Fruit fly (Drosophila melanogaster): ENCODE data around the gene CG14561.

DNA sequence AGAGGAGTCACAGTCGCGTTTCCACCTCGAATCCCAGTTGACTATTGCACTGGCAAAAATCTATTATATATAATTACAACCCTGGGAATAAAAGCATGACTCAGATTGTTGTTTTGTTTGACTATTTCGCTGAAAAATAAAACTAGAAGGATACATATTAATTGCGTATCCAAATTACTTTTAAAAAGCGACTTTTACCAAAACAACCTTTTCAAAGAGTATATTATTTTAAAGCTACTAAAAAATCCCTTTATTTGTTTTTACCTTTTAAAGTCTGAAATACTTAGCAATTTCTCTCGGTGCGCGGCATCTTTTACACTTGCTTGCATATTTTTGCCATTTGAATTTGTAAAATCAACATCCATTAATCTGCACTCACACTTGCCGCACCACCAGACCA is 41.0 kb downstream of the CG14561 start:
- no peak for TF ChIP-seq CG14711 (tag; optimal IDR thresholded peaks at IDR 0.05)
- TF ChIP-seq CG5204 (GFP tag; optimal IDR thresholded peaks at IDR 0.05), result no peak
- TF ChIP-seq CG7045 (GFP tag; optimal IDR thresholded peaks at IDR 0.05), result no peak
- TF ChIP-seq CG7101 (tag; optimal IDR thresholded peaks at IDR 0.05), result no peak
- no peak for TF ChIP-seq Crg-1 (GFP tag; optimal IDR thresholded peaks at IDR 0.05)
- TF ChIP-seq Hr96 (GFP tag; optimal IDR thresholded peaks at IDR 0.05), result no peak
- no peak for TF ChIP-seq ovo (GFP tag; optimal IDR thresholded peaks at IDR 0.05)
- no peak for TF ChIP-seq toe (GFP tag; optimal IDR thresholded peaks at IDR 0.05)
- no peak for TF ChIP-seq pad (GFP tag; optimal IDR thresholded peaks at IDR 0.05)
- TF ChIP-seq kay (GFP tag; ENCODE audit: borderline replicate concordance), result no peak

Measured in whole organism, adult.